Fruit fly (Drosophila melanogaster): ENCODE data around the gene Orct2.

- no peak for TF ChIP-seq CG8478 (optimal IDR thresholded peaks at IDR 0.05)
- no peak for TF ChIP-seq CTCF (optimal IDR thresholded peaks at IDR 0.05)
Measured at dm6 chr3R:24234162-24234529, 38.7 kb upstream of the Orct2 start.
